Fruit fly (Drosophila melanogaster) whole organism, prepupa: Measurements from ENCODE around the gene CG15353.

ENCODE experiments used
- CG10631 ChIP-seq: fragments of 200-800 bp; sonication (Bioruptor generic); optimal IDR thresholded peaks from 2 replicates; lab custom pipeline; 2016; ENCODE audit warnings: missing biosample characterization, missing genetic modification characterization
- CG10669 ChIP-seq: fragments of 200-800 bp; sonication (Bioruptor generic); optimal IDR thresholded peaks from 3 replicates; lab custom pipeline; 2018; ENCODE audit warnings: missing biosample characterization, mild to moderate bottlenecking, missing genetic modification characterization, moderate library complexity
- CG11294 ChIP-seq: fragments of 200-800 bp; sonication (Bioruptor generic); IDR thresholded peaks from 2 replicates; pipeline ENCODE4 v1.3.6; 2022; ENCODE audit warnings: missing biosample characterization, missing genetic modification characterization
- CG11902 ChIP-seq: fragments of 200-800 bp; sonication (Bioruptor generic); optimal IDR thresholded peaks from 3 replicates; lab custom pipeline; 2016; ENCODE audit warnings: missing biosample characterization, missing genetic modification characterization
- CG16779 ChIP-seq: fragments of 200-800 bp; sonication (Bioruptor generic); optimal IDR thresholded peaks from 3 replicates; lab custom pipeline; 2017; ENCODE audit warnings: missing biosample characterization, mild to moderate bottlenecking, missing genetic modification characterization
- CG32006 ChIP-seq: fragments of 200-800 bp; sonication (Bioruptor generic); optimal IDR thresholded peaks from 3 replicates; lab custom pipeline; 2017; ENCODE audit warnings: missing biosample characterization, mild to moderate bottlenecking, missing genetic modification characterization
- CG34406 ChIP-seq: fragments of 200-800 bp; sonication (Bioruptor generic); optimal IDR thresholded peaks from 3 replicates; lab custom pipeline; 2016; ENCODE audit warnings: missing biosample characterization, missing genetic modification characterization
- CG3919 ChIP-seq: fragments of 200-800 bp; sonication (Bioruptor generic); optimal IDR thresholded peaks from 3 replicates; lab custom pipeline; 2016; ENCODE audit warnings: missing biosample characterization, missing genetic modification characterization
- CG6163 ChIP-seq: fragments of 200-800 bp; sonication (Bioruptor generic); IDR thresholded peaks from 3 replicates; pipeline ENCODE4 v1.3.6; 2022; ENCODE audit warnings: missing biosample characterization, missing genetic modification characterization
- CG6276 ChIP-seq: fragments of 200-800 bp; sonication (Bioruptor generic); optimal IDR thresholded peaks from 2 replicates; lab custom pipeline; 2017; ENCODE audit warnings: missing biosample characterization, mild to moderate bottlenecking, missing genetic modification characterization
- CG6792 ChIP-seq: fragments of 200-800 bp; sonication (Bioruptor generic); optimal IDR thresholded peaks from 3 replicates; lab custom pipeline; 2016; ENCODE audit warnings: missing biosample characterization, missing genetic modification characterization
- CG6808 ChIP-seq: fragments of 200-800 bp; sonication (Bioruptor generic); optimal IDR thresholded peaks from 3 replicates; lab custom pipeline; 2017; ENCODE audit warnings: missing biosample characterization, missing genetic modification characterization, mild to moderate bottlenecking, moderate library complexity, missing genetic modification reagents
- CG6854 ChIP-seq: fragments of 200-800 bp; sonication (Bioruptor generic); optimal IDR thresholded peaks from 2 replicates; lab custom pipeline; 2017; ENCODE audit warnings: missing biosample characterization, mild to moderate bottlenecking, missing genetic modification characterization
- CG8119 ChIP-seq: fragments of 200-800 bp; sonication (Bioruptor generic); IDR thresholded peaks from 3 replicates; pipeline ENCODE4 v1.3.6; 2022; ENCODE audit warnings: missing biosample characterization, missing genetic modification characterization
- Eip78C ChIP-seq: fragments of 200-800 bp; sonication (Bioruptor generic); peaks from one replicate; lab custom pipeline; 2016; ENCODE audit warnings: missing biosample characterization, missing genetic modification characterization
- Ets96B ChIP-seq: fragments of 200-800 bp; optimal IDR thresholded peaks from 2 replicates; lab custom pipeline; 2019; ENCODE audit warnings: missing biosample characterization, mild to moderate bottlenecking, missing genetic modification characterization, moderate library complexity
- Hr38 ChIP-seq: sonication (Bioruptor generic); optimal IDR thresholded peaks from 2 replicates; lab custom pipeline; 2016; ENCODE audit warnings: missing biosample characterization, missing genetic modification characterization
- Hr4 ChIP-seq: fragments of 200-800 bp; sonication (Bioruptor generic); optimal IDR thresholded peaks from 3 replicates; lab custom pipeline; 2016; ENCODE audit warnings: missing biosample characterization, missing genetic modification characterization
- Lpt ChIP-seq: fragments of 200-800 bp; sonication (Bioruptor generic); optimal IDR thresholded peaks from 3 replicates; lab custom pipeline; 2016; ENCODE audit warnings: missing biosample characterization, missing genetic modification characterization
- Met ChIP-seq: fragments of 200-800 bp; sonication (Bioruptor generic); optimal IDR thresholded peaks from 3 replicates; lab custom pipeline; 2016; ENCODE audit warnings: missing biosample characterization, missing genetic modification characterization
- OdsH ChIP-seq: fragments of 200-800 bp; sonication (Bioruptor generic); optimal IDR thresholded peaks from 3 replicates; lab custom pipeline; 2016; ENCODE audit warnings: missing biosample characterization, missing genetic modification characterization
- achi ChIP-seq: fragments of 200-800 bp; sonication (Bioruptor generic); optimal IDR thresholded peaks from 3 replicates; lab custom pipeline; 2016; ENCODE audit warnings: missing biosample characterization, missing genetic modification characterization
- cyc ChIP-seq: fragments of 200-800 bp; sonication (Bioruptor generic); optimal IDR thresholded peaks from 3 replicates; lab custom pipeline; 2016; ENCODE audit warnings: missing biosample characterization, missing genetic modification characterization
- dac ChIP-seq: fragments of 200-800 bp; sonication (Bioruptor generic); optimal IDR thresholded peaks from 2 replicates; lab custom pipeline; 2017; ENCODE audit warnings: missing biosample characterization, mild to moderate bottlenecking, missing genetic modification characterization
- esn ChIP-seq: fragments of 200-800 bp; sonication (Bioruptor generic); optimal IDR thresholded peaks from 2 replicates; lab custom pipeline; 2016; ENCODE audit warnings: missing biosample characterization, mild to moderate bottlenecking, missing genetic modification characterization, moderate library complexity
- fd59A ChIP-seq: fragments of 200-800 bp; sonication (Bioruptor generic); optimal IDR thresholded peaks from 2 replicates; lab custom pipeline; 2017; ENCODE audit warnings: missing biosample characterization, mild to moderate bottlenecking, missing genetic modification characterization, missing genetic modification reagents
- fd85E ChIP-seq: fragments of 200-800 bp; sonication (Bioruptor generic); optimal IDR thresholded peaks from 3 replicates; lab custom pipeline; 2016; ENCODE audit warnings: missing biosample characterization, missing genetic modification characterization
- fkh ChIP-seq: fragments of 200-800 bp; sonication (Bioruptor generic); optimal IDR thresholded peaks from 3 replicates; lab custom pipeline; 2017; ENCODE audit warnings: missing biosample characterization, mild to moderate bottlenecking, missing genetic modification characterization, moderate library complexity
- lz ChIP-seq: fragments of 200-800 bp; sonication (Bioruptor generic); optimal IDR thresholded peaks from 3 replicates; lab custom pipeline; 2016; ENCODE audit warnings: missing biosample characterization, missing genetic modification characterization
- net ChIP-seq: fragments of 200-800 bp; sonication (Bioruptor generic); optimal IDR thresholded peaks from 3 replicates; lab custom pipeline; 2016; ENCODE audit warnings: missing biosample characterization, missing genetic modification characterization
- pdm3 ChIP-seq: fragments of 200-800 bp; sonication (Bioruptor generic); optimal IDR thresholded peaks from 3 replicates; lab custom pipeline; 2016; ENCODE audit warnings: missing biosample characterization, missing genetic modification characterization
- spab ChIP-seq: fragments of 200-800 bp; sonication (Bioruptor generic); optimal IDR thresholded peaks from 2 replicates; lab custom pipeline; 2017; ENCODE audit warnings: missing biosample characterization, mild to moderate bottlenecking, missing genetic modification characterization, missing genetic modification reagents
- ss ChIP-seq, 2 experiments: fragments of 200-800 bp; sonication (Bioruptor generic); optimal IDR thresholded peaks; 2 replicates in 1 of 2; 3 replicates in 1 of 2; lab custom pipeline; 2017 to 2018; ENCODE audit warnings: mild to moderate bottlenecking in 2 of 2, missing biosample characterization in 2 of 2, missing genetic modification characterization in 2 of 2, moderate library complexity in 1 of 2
- svp ChIP-seq: fragments of 200-800 bp; sonication (Bioruptor generic); peaks from one replicate; lab custom pipeline; 2016; ENCODE audit warnings: missing biosample characterization, missing genetic modification characterization
- topi ChIP-seq: fragments of 200-800 bp; sonication (Bioruptor generic); optimal IDR thresholded peaks from 3 replicates; lab custom pipeline; 2016; ENCODE audit warnings: missing biosample characterization, missing genetic modification characterization

CG15353 gene

dm6 chr2L:2032076-2032475, 25.1 kb upstream of the CG15353 start:
- TF ChIP-seq net (GFP tag; lab: Kevin White, UChicago) (no peak), CG6276 (GFP tag; lab: Kevin White, UChicago) (no peak), Eip78C (GFP tag; lab: Kevin White, UChicago) (peak; percentile 70), pdm3 (GFP tag; lab: Kevin White, UChicago) (peak; percentile 0), achi (GFP tag; lab: Kevin White, UChicago) (peak; percentile 8), lz (no peak), topi (GFP tag; lab: Kevin White, UChicago) (peak; percentile 13), cyc (GFP tag; lab: Kevin White, UChicago) (no peak), CG11902 (GFP tag; lab: Kevin White, UChicago) (peak; percentile 8)

DNA sequence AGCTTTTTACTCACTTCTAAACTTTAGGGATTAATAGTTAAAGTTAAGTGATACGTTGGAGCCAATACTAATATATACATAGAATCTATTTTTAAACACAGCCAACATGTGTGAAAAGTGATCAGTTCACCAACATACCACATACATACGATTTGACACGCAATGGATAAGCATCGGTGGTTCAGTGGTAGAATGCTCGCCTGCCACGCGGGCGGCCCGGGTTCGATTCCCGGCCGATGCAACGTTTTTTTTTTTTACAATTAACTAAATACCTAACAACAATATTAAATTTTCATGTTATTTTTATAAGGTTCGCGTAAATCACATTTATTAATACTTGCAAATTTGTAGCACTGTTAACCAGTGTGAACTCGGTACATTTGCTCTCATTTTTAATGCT, 24.5 kb upstream of the CG15353 start:
- TF ChIP-seq fd85E (no peak), svp (GFP tag; lab: Kevin White, UChicago) (peak; percentile 34)

DNA sequence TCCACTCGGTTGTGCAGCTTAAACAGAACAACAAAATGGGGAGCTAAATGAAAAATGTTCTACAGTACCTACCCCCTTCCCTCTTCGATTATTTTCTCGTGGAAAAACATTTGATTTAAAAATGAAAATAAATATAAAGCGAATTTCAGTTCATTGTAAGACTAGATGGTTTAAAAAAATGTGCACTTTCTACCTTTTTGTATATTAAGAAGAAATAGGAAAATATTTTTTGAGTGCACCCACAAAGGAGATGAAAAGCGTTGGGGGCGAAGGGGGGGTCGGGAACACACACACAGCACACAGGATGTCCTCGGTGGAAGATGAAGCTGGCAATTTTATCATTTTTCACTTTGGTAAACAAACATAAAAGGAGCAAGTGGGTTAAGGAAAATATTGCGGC, 15.8 kb upstream of the CG15353 start:
- TF ChIP-seq Eip78C (GFP tag; lab: Kevin White, UChicago) (peak; percentile 60), CG6792 (no peak), svp (GFP tag; lab: Kevin White, UChicago) (peak; percentile 51), CG16779 (tag; lab: Kevin White, UChicago) (no peak), Lpt (GFP tag; lab: Kevin White, UChicago) (no peak), fd59A (GFP tag; lab: Kevin White, UChicago) (no peak)
- TF ChIP-seq, all 60 proteins: peak for 2

- TF ChIP-seq Eip78C (GFP tag; lab: Kevin White, UChicago) (peak; percentile 51), fkh (GFP tag; lab: Kevin White, UChicago) (peak; percentile 14), spab (GFP tag; lab: Kevin White, UChicago) (no peak)
Measured at dm6 chr2L:2015204-2015603, 8.2 kb upstream of the CG15353 start.

dm6 chr2L:2013836-2014434, 6.9 kb upstream of the CG15353 start:
- TF ChIP-seq fd85E (no peak), CG10631 (GFP tag; lab: Kevin White, UChicago) (peak; percentile 3), Hr4 (peak; percentile 22), esn (GFP tag; lab: Kevin White, UChicago) (no peak), CG6808 (no peak), CG6163 (GFP tag; lab: Robert Waterston, UW) (no peak), CG6854 (GFP tag; lab: Kevin White, UChicago) (no peak), svp (GFP tag; lab: Kevin White, UChicago) (no peak), CG32006 (GFP tag; lab: Kevin White, UChicago) (peak; percentile 9), OdsH (GFP tag; lab: Kevin White, UChicago) (peak; percentile 9), Met (GFP tag; lab: Kevin White, UChicago) (no peak), CG3919 (no peak), Eip78C (GFP tag; lab: Kevin White, UChicago) (peak; percentile 76), CG34406 (GFP tag; lab: Kevin White, UChicago) (no peak), dac (GFP tag; lab: Kevin White, UChicago) (no peak), fkh (GFP tag; lab: Kevin White, UChicago) (peak; percentile 23), topi (GFP tag; lab: Kevin White, UChicago) (no peak), Hr38 (no peak), lz (no peak), CG10669 (GFP tag; lab: Kevin White, UChicago) (no peak), CG8119 (GFP tag; lab: Robert Waterston, UW) (no peak), ss (GFP tag; optimal IDR thresholded peaks at IDR 0.05; lab: Kevin White, UChicago) (no peak), Ets96B (tag; lab: Kevin White, UChicago) (peak; percentile 24), CG11294 (GFP tag; lab: Robert Waterston, UW) (0 out of 2 replicates have a peak, but pooled peaks have one; percentile 7)
